Fruit fly (Drosophila melanogaster): ENCODE data around the gene Set.

Gene Set

DNA sequence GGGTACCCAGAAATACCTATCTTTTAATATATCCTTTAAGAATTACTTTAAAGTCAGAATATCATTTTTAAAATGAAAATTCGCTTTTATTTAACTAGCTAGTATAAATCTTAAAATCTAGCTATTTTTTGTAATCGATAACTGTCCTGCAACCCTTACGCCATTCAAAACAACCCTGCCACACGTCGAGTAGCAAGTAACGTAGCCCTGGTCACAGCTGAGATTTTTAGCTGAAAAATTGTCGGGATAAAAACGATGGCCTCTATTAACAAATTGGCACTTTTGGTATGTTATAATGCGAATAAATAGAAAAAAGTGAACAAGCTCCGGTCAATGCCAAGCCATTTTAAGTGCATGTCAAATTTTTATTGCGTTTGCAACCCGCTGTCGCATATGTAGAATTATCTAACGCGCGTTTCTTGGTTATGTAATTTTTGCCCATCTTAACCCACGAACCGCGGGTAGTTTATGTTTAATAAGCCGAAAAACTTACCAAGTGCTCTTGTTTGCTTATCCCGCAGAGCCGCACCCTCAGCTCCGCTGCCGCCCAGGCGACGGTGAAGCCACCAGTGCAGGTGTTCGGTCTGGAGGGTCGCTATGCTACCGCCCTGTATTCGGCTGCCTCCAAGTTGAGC lies 2.2 kb downstream of the Set start, which contains the start of gene ATPsynO:
Gene ATPsynO (plus strand): TSS at position 186 of the 635 bp plus-strand sequence.
- TF ChIP-seq chif (GFP tag; optimal IDR thresholded peaks at IDR 0.05) (no peak), CG2712 (tag; optimal IDR thresholded peaks at IDR 0.05) (peak; percentile 59), Rfx (GFP tag; IDR thresholded peaks at IDR 0.05) (peak; percentile 38), lilli (GFP tag; optimal IDR thresholded peaks at IDR 0.05) (peak; percentile 48), CG15601 (tag; optimal IDR thresholded peaks at IDR 0.05) (peak; percentile 28), wdn (GFP tag; IDR thresholded peaks at IDR 0.05) (no peak), CG13287 (GFP tag; IDR thresholded peaks at IDR 0.05; ENCODE audit: partially characterized antibody) (peak; percentile 59; the same call in 1 of the 2 replicates), nmo (GFP tag; optimal IDR thresholded peaks at IDR 0.05) (peak; percentile 63), CG3847 (GFP tag; IDR thresholded peaks at IDR 0.05) (peak; percentile 17; the same call in 1 of the 2 replicates), CG11723 (GFP tag; optimal IDR thresholded peaks at IDR 0.05) (no peak), CG14441 (GFP tag; IDR thresholded peaks at IDR 0.05) (no peak), CG18262 (tag; optimal IDR thresholded peaks at IDR 0.05) (peak; percentile 32), MBD-R2 (GFP tag; IDR thresholded peaks at IDR 0.05) (peak; percentile 89), Pdp1 (GFP tag; optimal IDR thresholded peaks at IDR 0.05) (peak in 1 of 2 experiments; percentile 99), btn (GFP tag; optimal IDR thresholded peaks at IDR 0.05) (no peak), trem (tag; optimal IDR thresholded peaks at IDR 0.05) (peak; percentile 69), CG11093 (GFP tag; IDR thresholded peaks at IDR 0.05) (no peak), CG12219 (GFP tag; optimal IDR thresholded peaks at IDR 0.05) (no peak), CG10979 (tag; optimal IDR thresholded peaks at IDR 0.05) (peak; percentile 0), mam (GFP tag; optimal IDR thresholded peaks at IDR 0.05) (peak; percentile 37), CG14014 (GFP tag; IDR thresholded peaks at IDR 0.05) (no peak), Usf (GFP tag; optimal IDR thresholded peaks at IDR 0.05) (no peak), CG10274 (GFP tag; optimal IDR thresholded peaks at IDR 0.05) (no peak), Ssrp (tag; optimal IDR thresholded peaks at IDR 0.05) (no peak), phol (tag; optimal IDR thresholded peaks at IDR 0.05) (peak; percentile 79), CG3065 (GFP tag; optimal IDR thresholded peaks at IDR 0.05) (no peak), sug (tag; optimal IDR thresholded peaks at IDR 0.05) (peak; percentile 64), CG7963 (GFP tag; IDR thresholded peaks at IDR 0.05; ENCODE audit: partially characterized antibody) (no peak), CG34422 (GFP tag; IDR thresholded peaks at IDR 0.05) (peak; percentile 46; the same call in 1 of the 3 replicates), Nf-YC (tag; optimal IDR thresholded peaks at IDR 0.05) (peak; percentile 56), tll (GFP tag; optimal IDR thresholded peaks at IDR 0.05) (peak in 1 of 2 experiments; percentile 13), Hsf (GFP tag; optimal IDR thresholded peaks at IDR 0.05) (peak; percentile 14), sens (GFP tag) (peak; percentile 98), CG16813 (GFP tag; IDR thresholded peaks at IDR 0.05; ENCODE audit: partially characterized antibody) (0 out of 3 replicates have a peak, but pooled peaks have one; percentile 42), CG4328 (GFP tag; optimal IDR thresholded peaks at IDR 0.05) (no peak), ranshi (GFP tag; IDR thresholded peaks at IDR 0.05) (no peak), nerfin-1 (tag; optimal IDR thresholded peaks at IDR 0.05) (peak; percentile 17), hbn (GFP tag; IDR thresholded peaks at IDR 0.05; ENCODE audit: partially characterized antibody) (no peak), CG30431 (GFP tag; optimal IDR thresholded peaks at IDR 0.05) (no peak), BtbVII (GFP tag; optimal IDR thresholded peaks at IDR 0.05) (no peak), Lpt (GFP tag; optimal IDR thresholded peaks at IDR 0.05) (no peak), ap (GFP tag; IDR thresholded peaks at IDR 0.05) (no peak), slp2 (GFP tag; optimal IDR thresholded peaks at IDR 0.05) (no peak), CG4404 (GFP tag; IDR thresholded peaks at IDR 0.05) (no peak), CG16779 (GFP tag; IDR thresholded peaks at IDR 0.05) (no peak), Rx (GFP tag; IDR thresholded peaks at IDR 0.05) (no peak), CG7556 (GFP tag; optimal IDR thresholded peaks at IDR 0.05) (no peak), bigmax (GFP tag; optimal IDR thresholded peaks at IDR 0.05) (peak; percentile 86), Spps (tag; optimal IDR thresholded peaks at IDR 0.05) (no peak), Dll (GFP tag; IDR thresholded peaks at IDR 0.05; ENCODE audit: partially characterized antibody) (0 out of 4 replicates have a peak, but pooled peaks have one; percentile 29)

Data from whole organism, embryonic.